Fruit fly (Drosophila melanogaster): ENCODE data around the gene CG11756.

CG11756 gene

dm6 chrX:11340719-11341322, 7.1 kb upstream of the CG11756 start (continued):
- TF ChIP-seq Oaz (GFP tag; IDR thresholded peaks at IDR 0.05) (no peak), h (optimal IDR thresholded peaks at IDR 0.05) (no peak), CG10462 (GFP tag; optimal IDR thresholded peaks at IDR 0.05) (no peak), al (GFP tag; IDR thresholded peaks at IDR 0.05) (no peak), CG11695 (GFP tag; IDR thresholded peaks at IDR 0.05) (no peak), CG6683 (GFP tag; optimal IDR thresholded peaks at IDR 0.05) (no peak), HLH3B (GFP tag; IDR thresholded peaks at IDR 0.05) (no peak), CG11456 (GFP tag; IDR thresholded peaks at IDR 0.05) (no peak), CG12219 (GFP tag; optimal IDR thresholded peaks at IDR 0.05) (no peak), luna (GFP tag; optimal IDR thresholded peaks at IDR 0.05) (no peak), CG2889 (GFP tag; IDR thresholded peaks at IDR 0.05) (no peak), yki (optimal IDR thresholded peaks at IDR 0.05) (no peak), CG17361 (GFP tag; IDR thresholded peaks at IDR 0.05) (peak; percentile 49; the same call in 1 of the 3 replicates), Nf-YA (GFP tag; IDR thresholded peaks at IDR 0.05) (no peak), gem (tag; optimal IDR thresholded peaks at IDR 0.05) (peak; percentile 43), jigr1 (GFP tag; IDR thresholded peaks at IDR 0.05) (no peak), bsh (GFP tag; optimal IDR thresholded peaks at IDR 0.05) (peak in 1 of 2 experiments; percentile 16), ash1 (GFP tag; optimal IDR thresholded peaks at IDR 0.05) (no peak), Spps (tag; optimal IDR thresholded peaks at IDR 0.05) (no peak), pb (GFP tag; optimal IDR thresholded peaks at IDR 0.05) (no peak), kah (GFP tag; optimal IDR thresholded peaks at IDR 0.05) (no peak), unpg (GFP tag; optimal IDR thresholded peaks at IDR 0.05) (no peak), trh (GFP tag; optimal IDR thresholded peaks at IDR 0.05) (no peak), CG9876 (GFP tag; optimal IDR thresholded peaks at IDR 0.05) (no peak), Hsf (GFP tag; optimal IDR thresholded peaks at IDR 0.05) (no peak), lab (GFP tag; optimal IDR thresholded peaks at IDR 0.05) (peak; percentile 32), CG10979 (tag; optimal IDR thresholded peaks at IDR 0.05) (peak; percentile 24), Dref (GFP tag; IDR thresholded peaks at IDR 0.05) (no peak), dysf (GFP tag; IDR thresholded peaks at IDR 0.05) (0 out of 3 replicates have a peak, but pooled peaks have one; percentile 26), dati (GFP tag; IDR thresholded peaks at IDR 0.05) (no peak), NFAT (GFP tag; IDR thresholded peaks at IDR 0.05) (no peak), dm (GFP tag; optimal IDR thresholded peaks at IDR 0.05) (peak; percentile 1), Eip74EF (GFP tag; optimal IDR thresholded peaks at IDR 0.05) (no peak), chm (GFP tag; IDR thresholded peaks at IDR 0.05) (no peak), Awh (GFP tag; IDR thresholded peaks at IDR 0.05) (no peak), CG8290 (GFP tag; optimal IDR thresholded peaks at IDR 0.05) (no peak), CG8290 (tag; optimal IDR thresholded peaks at IDR 0.05) (peak in 1 of 2 experiments; percentile 2), CG4360 (GFP tag; IDR thresholded peaks at IDR 0.05) (no peak), run (tag; optimal IDR thresholded peaks at IDR 0.05) (no peak), CG2678 (tag; optimal IDR thresholded peaks at IDR 0.05) (peak; percentile 32), jing (GFP tag; optimal IDR thresholded peaks at IDR 0.05) (no peak), HLHmδ (GFP tag; optimal IDR thresholded peaks at IDR 0.05) (no peak), trem (tag; optimal IDR thresholded peaks at IDR 0.05) (no peak), Dll (GFP tag; IDR thresholded peaks at IDR 0.05; ENCODE audit: partially characterized antibody) (no peak), CG15479 (GFP tag; optimal IDR thresholded peaks at IDR 0.05) (no peak), gt (GFP tag; IDR thresholded peaks at IDR 0.05) (no peak), vnd (GFP tag; IDR thresholded peaks at IDR 0.05; ENCODE audit: partially characterized antibody) (no peak), CG4730 (GFP tag; IDR thresholded peaks at IDR 0.05) (no peak), tio (GFP tag; optimal IDR thresholded peaks at IDR 0.05) (no peak), CG14710 (tag; optimal IDR thresholded peaks at IDR 0.05) (peak; percentile 37), sob (GFP tag; IDR thresholded peaks at IDR 0.05) (no peak), bigmax (GFP tag; optimal IDR thresholded peaks at IDR 0.05) (no peak)
